Fruit fly (Drosophila melanogaster) whole organism, pupa: ENCODE data around the gene CG8925.

Experiments
- CG12605 ChIP-seq: fragments of 200-800 bp; sonication (Bioruptor generic); IDR thresholded peaks from 2 replicates; pipeline ENCODE4 v1.3.6; 2022; ENCODE audit warnings: missing biosample characterization, missing genetic modification characterization
- CG13204 ChIP-seq: fragments of 200-800 bp; sonication (Bioruptor generic); optimal IDR thresholded peaks from 2 replicates; lab custom pipeline; 2018; ENCODE audit warnings: missing biosample characterization, mild to moderate bottlenecking, missing genetic modification characterization, moderate library complexity
- CG15710 ChIP-seq: fragments of 200-800 bp; sonication (Bioruptor generic); optimal IDR thresholded peaks from 2 replicates; lab custom pipeline; 2018; ENCODE audit warnings: missing biosample characterization, mild to moderate bottlenecking, missing genetic modification characterization, moderate library complexity
- CG17806 ChIP-seq: fragments of 200-800 bp; sonication (Bioruptor generic); optimal IDR thresholded peaks from 2 replicates; lab custom pipeline; 2018; ENCODE audit warnings: missing biosample characterization, mild to moderate bottlenecking, missing genetic modification characterization, moderate library complexity
- CG8159 ChIP-seq: fragments of 200-800 bp; sonication (Bioruptor generic); optimal IDR thresholded peaks from 3 replicates; lab custom pipeline; 2018; ENCODE audit warnings: missing biosample characterization, mild to moderate bottlenecking, missing genetic modification characterization, moderate library complexity
- CG8301 ChIP-seq: fragments of 200-800 bp; sonication (Bioruptor generic); optimal IDR thresholded peaks from 2 replicates; lab custom pipeline; 2018; ENCODE audit warnings: missing biosample characterization, mild to moderate bottlenecking, missing genetic modification characterization
- CG9948 ChIP-seq: fragments of 200-800 bp; sonication (Bioruptor generic); optimal IDR thresholded peaks from 2 replicates; lab custom pipeline; 2018; ENCODE audit warnings: missing biosample characterization, mild to moderate bottlenecking, missing genetic modification characterization, moderate library complexity
- D1 ChIP-seq: fragments of 200-800 bp; sonication (Bioruptor generic); optimal IDR thresholded peaks from 2 replicates; lab custom pipeline; 2018; ENCODE audit warnings: missing biosample characterization, mild to moderate bottlenecking, missing genetic modification characterization, moderate library complexity
- EcR ChIP-seq: fragments of 200-800 bp; sonication (Bioruptor generic); optimal IDR thresholded peaks from 3 replicates; lab custom pipeline; 2019; ENCODE audit warnings: missing biosample characterization, missing genetic modification characterization, mild to moderate bottlenecking, moderate library complexity, missing genetic modification reagents
- Ets98B ChIP-seq: fragments of 200-800 bp; sonication (Bioruptor generic); IDR thresholded peaks from 2 replicates; pipeline ENCODE4 v1.3.6; 2022; ENCODE audit warnings: missing biosample characterization, missing genetic modification characterization
- Pif1A ChIP-seq: fragments of 200-800 bp; sonication (Bioruptor generic); optimal IDR thresholded peaks from 3 replicates; lab custom pipeline; 2016; ENCODE audit warnings: missing biosample characterization, missing genetic modification characterization
- Pif1B ChIP-seq: fragments of 200-800 bp; sonication (Bioruptor generic); optimal IDR thresholded peaks from 3 replicates; lab custom pipeline; 2016; ENCODE audit warnings: missing biosample characterization, missing genetic modification characterization
- rn ChIP-seq: fragments of 200-800 bp; sonication (Bioruptor generic); IDR thresholded peaks from 2 replicates; pipeline ENCODE4 v1.3.6; 2022; ENCODE audit warnings: missing biosample characterization, missing genetic modification characterization

dm6 chr3R:16209714-16210553 is 38.1 kb downstream of the CG8925 start:
- TF ChIP-seq D1 (tag; lab: Kevin White, UChicago) = peak; percentile 78
- TF ChIP-seq EcR (GFP tag; lab: Kevin White, UChicago) = peak; percentile 56
- TF ChIP-seq CG17806 (tag; lab: Kevin White, UChicago) = peak; percentile 83
- TF ChIP-seq Pif1A = peak; percentile 69
- TF ChIP-seq CG8159 (tag; lab: Kevin White, UChicago) = peak; percentile 94
- peak; percentile 89 for TF ChIP-seq CG9948 (tag; lab: Kevin White, UChicago)
- peak; percentile 67 for TF ChIP-seq CG8301 (tag; lab: Kevin White, UChicago)
- no peak for TF ChIP-seq CG12605 (GFP tag; lab: Robert Waterston, UW)
- peak; percentile 96 for TF ChIP-seq CG13204
- 0 out of 2 replicates have a peak, but pooled peaks have one; percentile 13 for TF ChIP-seq Ets98B (GFP tag; lab: Robert Waterston, UW)
- peak; percentile 62 for TF ChIP-seq Pif1B (GFP tag; lab: Kevin White, UChicago)
- no peak for TF ChIP-seq rn
- peak; percentile 90 for TF ChIP-seq CG15710 (tag; lab: Kevin White, UChicago)
